Fruit fly (Drosophila melanogaster) whole organism, embryonic: ENCODE data around the gene RPA3.

Experiments
- Atf6 ChIP-seq: fragments of 200-800 bp; sonication (Bioruptor generic); IDR thresholded peaks from 2 replicates; pipeline ENCODE4 v1.3.6; 2022; ENCODE audit warnings: missing biosample characterization, missing genetic modification characterization
- C15 ChIP-seq: fragments of 200-800 bp; sonication (Bioruptor generic); IDR thresholded peaks from 3 replicates; pipeline ENCODE4 v1.3.6; 2022; ENCODE audit warnings: missing biosample characterization, missing genetic modification characterization
- CG15269 ChIP-seq: fragments of 200-800 bp; sonication (Bioruptor generic); optimal IDR thresholded peaks from 2 replicates; lab custom pipeline; 2018; ENCODE audit warnings: missing biosample characterization, mild to moderate bottlenecking, missing genetic modification characterization, moderate library complexity
- CG16813 ChIP-seq: fragments of 200-800 bp; sonication (Bioruptor generic); IDR thresholded peaks from 3 replicates; pipeline ENCODE4 v1.3.6; 2022; ENCODE audit warnings: missing biosample characterization, missing genetic modification characterization; ENCODE audit not compliant: partially characterized antibody
- CG6854 ChIP-seq: fragments of 200-800 bp; sonication (Bioruptor generic); optimal IDR thresholded peaks from 3 replicates; lab custom pipeline; 2017; ENCODE audit warnings: missing biosample characterization, mild to moderate bottlenecking, missing genetic modification characterization
- Rx ChIP-seq: fragments of 200-800 bp; sonication (Bioruptor generic); IDR thresholded peaks from 2 replicates; pipeline ENCODE4 v1.3.6; 2022; ENCODE audit warnings: missing biosample characterization, missing genetic modification characterization
- ind ChIP-seq: fragments of 200-800 bp; sonication (Bioruptor generic); optimal IDR thresholded peaks from 3 replicates; lab custom pipeline; 2016; ENCODE audit warnings: missing biosample characterization, missing genetic modification characterization
- klu ChIP-seq: fragments of 200-800 bp; sonication (Bioruptor generic); IDR thresholded peaks from 2 replicates; pipeline ENCODE4 v1.3.6; 2022; ENCODE audit warnings: missing biosample characterization, missing genetic modification characterization
- trh ChIP-seq: fragments of 200-800 bp; sonication (Bioruptor generic); optimal IDR thresholded peaks from 2 replicates; lab custom pipeline; 2016; ENCODE audit warnings: missing biosample characterization, missing genetic modification characterization

dm6 chrX:11611056-11611644 lies 4.5 kb downstream of the RPA3 start:
- no peak for TF ChIP-seq klu
- no peak for TF ChIP-seq trh (GFP tag; lab: Kevin White, UChicago)
- TF ChIP-seq CG6854, result peak; percentile 12
- TF ChIP-seq CG16813 (GFP tag; lab: Robert Waterston, UW), result no peak
- TF ChIP-seq CG15269 (tag; lab: Kevin White, UChicago), result no peak
- no peak for TF ChIP-seq C15
- TF ChIP-seq Atf6, result no peak
- no peak for TF ChIP-seq Rx (GFP tag; lab: Robert Waterston, UW)
- TF ChIP-seq ind, result no peak
